Fruit fly (Drosophila melanogaster) whole organism, embryonic: ENCODE data around the gene Grip91.

Experiments
- Awh ChIP-seq: fragments of 200-800 bp; sonication (Bioruptor generic); IDR thresholded peaks from 2 replicates; pipeline ENCODE4, ENCODE4 v1.3.6; 2022; ENCODE audit warnings: missing biosample characterization, missing genetic modification characterization
- BtbVII ChIP-seq: fragments of 200-800 bp; sonication (Bioruptor generic); optimal IDR thresholded peaks from 3 replicates; lab custom pipeline; 2017; ENCODE audit warnings: missing biosample characterization, mild to moderate bottlenecking, missing genetic modification characterization
- CG10147 ChIP-seq: fragments of 200-800 bp; sonication (Bioruptor generic); optimal IDR thresholded peaks from 2 replicates; lab custom pipeline; 2019; ENCODE audit warnings: missing biosample characterization, mild to moderate bottlenecking, missing genetic modification characterization, moderate library complexity
- CG12391 ChIP-seq: fragments of 200-800 bp; sonication (Bioruptor generic); optimal IDR thresholded peaks from 3 replicates; lab custom pipeline; 2018; ENCODE audit warnings: missing biosample characterization, mild to moderate bottlenecking, missing genetic modification characterization, moderate library complexity
- CG14710 ChIP-seq: fragments of 200-800 bp; sonication (Bioruptor generic); optimal IDR thresholded peaks from 3 replicates; lab custom pipeline; 2019; ENCODE audit warnings: missing biosample characterization, mild to moderate bottlenecking, missing genetic modification characterization, moderate library complexity
- CG14860 ChIP-seq: fragments of 200-800 bp; sonication (Bioruptor generic); IDR thresholded peaks from 3 replicates; pipeline ENCODE4 v1.3.6; 2022; ENCODE audit warnings: missing biosample characterization, missing genetic modification characterization; ENCODE audit not compliant: partially characterized antibody
- CG17359 ChIP-seq: fragments of 200-800 bp; sonication (Bioruptor generic); optimal IDR thresholded peaks from 3 replicates; lab custom pipeline; 2018; ENCODE audit warnings: missing biosample characterization, mild to moderate bottlenecking, missing genetic modification characterization, moderate library complexity
- CG18619 ChIP-seq: fragments of 200-800 bp; sonication (Bioruptor generic); optimal IDR thresholded peaks from 3 replicates; lab custom pipeline; 2017; ENCODE audit warnings: missing biosample characterization, mild to moderate bottlenecking, missing genetic modification characterization
- CG2120 ChIP-seq: fragments of 200-800 bp; sonication (Bioruptor generic); optimal IDR thresholded peaks from 3 replicates; lab custom pipeline; 2016; ENCODE audit warnings: missing biosample characterization, missing genetic modification characterization
- CG2678 ChIP-seq: fragments of 200-800 bp; sonication (Bioruptor generic); optimal IDR thresholded peaks from 3 replicates; lab custom pipeline; 2019; ENCODE audit warnings: missing biosample characterization, mild to moderate bottlenecking, missing genetic modification characterization, moderate library complexity
- CG31441 ChIP-seq: fragments of 200-800 bp; sonication (Bioruptor generic); IDR thresholded peaks from 2 replicates; pipeline ENCODE4 v1.3.6; 2022; ENCODE audit warnings: missing biosample characterization, missing genetic modification characterization
- CG3163 ChIP-seq: fragments of 200-800 bp; sonication (Bioruptor generic); optimal IDR thresholded peaks from 3 replicates; lab custom pipeline; 2016; ENCODE audit warnings: missing biosample characterization, missing genetic modification characterization
- CG3281 ChIP-seq: fragments of 200-800 bp; sonication (Bioruptor generic); optimal IDR thresholded peaks from 3 replicates; lab custom pipeline; 2017; ENCODE audit warnings: missing biosample characterization, mild to moderate bottlenecking, missing genetic modification characterization
- CG34224 ChIP-seq: fragments of 200-800 bp; sonication (Bioruptor generic); IDR thresholded peaks from 3 replicates; pipeline ENCODE4 v1.3.6; 2022; ENCODE audit warnings: missing biosample characterization, missing genetic modification characterization; ENCODE audit not compliant: partially characterized antibody
- CG34376 ChIP-seq: fragments of 200-800 bp; sonication (Bioruptor generic); optimal IDR thresholded peaks from 2 replicates; lab custom pipeline; 2018; ENCODE audit warnings: missing biosample characterization, mild to moderate bottlenecking, missing genetic modification characterization
- CG42726 ChIP-seq: fragments of 200-800 bp; sonication (Bioruptor generic); IDR thresholded peaks from 2 replicates; pipeline ENCODE4 v1.3.6; 2022; ENCODE audit warnings: missing biosample characterization, missing genetic modification characterization; ENCODE audit not compliant: partially characterized antibody
- CG4424 ChIP-seq: fragments of 200-800 bp; sonication (Bioruptor generic); optimal IDR thresholded peaks from 3 replicates; lab custom pipeline; 2016; ENCODE audit warnings: missing biosample characterization, missing genetic modification characterization
- CG6854 ChIP-seq: fragments of 200-800 bp; sonication (Bioruptor generic); optimal IDR thresholded peaks from 3 replicates; lab custom pipeline; 2017; ENCODE audit warnings: missing biosample characterization, mild to moderate bottlenecking, missing genetic modification characterization
- CG8290 ChIP-seq, 3 experiments: fragments of 200-800 bp; sonication (Bioruptor generic); optimal IDR thresholded peaks; 2 replicates each; lab custom pipeline; 2016 to 2019; ENCODE audit warnings: missing biosample characterization in 3 of 3, missing genetic modification characterization in 3 of 3, mild to moderate bottlenecking in 2 of 3, moderate library complexity in 1 of 3
- CG9727 ChIP-seq: fragments of 200-800 bp; sonication (Bioruptor generic); optimal IDR thresholded peaks from 3 replicates; lab custom pipeline; 2017; ENCODE audit warnings: missing biosample characterization, mild to moderate bottlenecking, missing genetic modification characterization
- Dek ChIP-seq: fragments of 200-800 bp; sonication (Bioruptor generic); optimal IDR thresholded peaks from 3 replicates; lab custom pipeline; 2019; ENCODE audit warnings: missing biosample characterization, mild to moderate bottlenecking, missing genetic modification characterization, moderate library complexity
- Dip3 ChIP-seq: fragments of 200-800 bp; sonication (Bioruptor generic); optimal IDR thresholded peaks from 3 replicates; lab custom pipeline; 2016; ENCODE audit warnings: missing biosample characterization, missing genetic modification characterization
- E2f2 ChIP-seq: fragments of 200-800 bp; sonication (Bioruptor generic); IDR thresholded peaks from 2 replicates; pipeline ENCODE4 v1.3.6; 2022; ENCODE audit warnings: missing biosample characterization, missing genetic modification characterization
- Fer2 ChIP-seq: fragments of 200-800 bp; sonication (Bioruptor generic); optimal IDR thresholded peaks from 2 replicates; lab custom pipeline; 2018; ENCODE audit warnings: missing biosample characterization, mild to moderate bottlenecking, missing genetic modification characterization, moderate library complexity
- HLH3B ChIP-seq: fragments of 200-800 bp; sonication (Bioruptor generic); IDR thresholded peaks from 2 replicates; pipeline ENCODE4 v1.3.6; 2022; ENCODE audit warnings: missing biosample characterization, missing genetic modification characterization
- HmgD ChIP-seq: fragments of 200-800 bp; sonication (Bioruptor generic); optimal IDR thresholded peaks from 3 replicates; lab custom pipeline; 2016; ENCODE audit warnings: missing biosample characterization, missing genetic modification characterization
- Hmx ChIP-seq: fragments of 200-800 bp; sonication (Bioruptor generic); optimal IDR thresholded peaks from 2 replicates; lab custom pipeline; 2016; ENCODE audit warnings: missing biosample characterization, missing genetic modification characterization
- Jarid2 ChIP-seq: fragments of 200-800 bp; sonication (Bioruptor generic); optimal IDR thresholded peaks from 3 replicates; lab custom pipeline; 2017; ENCODE audit warnings: mild to moderate bottlenecking, missing biosample characterization, missing genetic modification reagents, missing genetic modification characterization
- Lim3 ChIP-seq: fragments of 200-800 bp; sonication (Bioruptor generic); IDR thresholded peaks from 2 replicates; pipeline ENCODE4 v1.3.6; 2022; ENCODE audit warnings: missing biosample characterization, missing genetic modification characterization
- Med ChIP-seq: fragments of 200-800 bp; sonication (Bioruptor generic); peaks from one replicate; lab custom pipeline; 2016; ENCODE audit warnings: missing biosample characterization, missing genetic modification characterization, mild to moderate bottlenecking, inconsistent platforms, moderate library complexity
- Myb ChIP-seq: fragments of 200-800 bp; sonication (Bioruptor generic); optimal IDR thresholded peaks from 2 replicates; lab custom pipeline; 2016; ENCODE audit warnings: missing biosample characterization, missing genetic modification characterization
- Sox100B ChIP-seq: fragments of 200-800 bp; sonication (Bioruptor generic); optimal IDR thresholded peaks from 3 replicates; lab custom pipeline; 2018; ENCODE audit warnings: missing biosample characterization, mild to moderate bottlenecking, missing genetic modification characterization
- cg ChIP-seq: fragments of 200-800 bp; sonication (Bioruptor generic); optimal IDR thresholded peaks from 3 replicates; lab custom pipeline; 2019; ENCODE audit warnings: missing biosample characterization, mild to moderate bottlenecking, missing genetic modification characterization, moderate library complexity
- dmrt11E ChIP-seq: fragments of 200-800 bp; sonication (Bioruptor generic); optimal IDR thresholded peaks from 3 replicates; lab custom pipeline; 2018; ENCODE audit warnings: missing biosample characterization, mild to moderate bottlenecking, missing genetic modification characterization, moderate library complexity
- dpn ChIP-seq, 2 experiments: fragments of 200-800 bp; sonication (Bioruptor generic); optimal IDR thresholded peaks; 3 replicates each; lab custom pipeline; 2016; ENCODE audit warnings: missing biosample characterization in 2 of 2, missing genetic modification characterization in 2 of 2
- eve ChIP-seq, 2 experiments: fragments of >200 bp; optimal IDR thresholded peaks; 2 replicates each; lab custom pipeline; 2017; ENCODE audit warnings: missing biosample characterization in 2 of 2, missing genetic modification characterization in 2 of 2
- grau ChIP-seq: fragments of 200-800 bp; optimal IDR thresholded peaks from 3 replicates; lab custom pipeline; 2019; ENCODE audit warnings: missing biosample characterization, mild to moderate bottlenecking, missing genetic modification characterization, moderate library complexity
- ind ChIP-seq: fragments of 200-800 bp; sonication (Bioruptor generic); optimal IDR thresholded peaks from 3 replicates; lab custom pipeline; 2016; ENCODE audit warnings: missing biosample characterization, missing genetic modification characterization
- ken ChIP-seq: fragments of 200-800 bp; sonication (Bioruptor generic); IDR thresholded peaks from 3 replicates; pipeline ENCODE4 v1.3.6; 2022; ENCODE audit warnings: missing biosample characterization, missing genetic modification characterization
- knrl ChIP-seq: fragments of 200-800 bp; sonication (Bioruptor generic); IDR thresholded peaks from 3 replicates; pipeline ENCODE4 v1.3.6; 2022; ENCODE audit warnings: missing biosample characterization, missing genetic modification characterization; ENCODE audit not compliant: partially characterized antibody
- lbe ChIP-seq: fragments of 200-800 bp; sonication (Bioruptor generic); optimal IDR thresholded peaks from 2 replicates; lab custom pipeline; 2016; ENCODE audit warnings: missing biosample characterization, mild to moderate bottlenecking, missing genetic modification characterization
- nau ChIP-seq: fragments of 200-800 bp; sonication (Bioruptor generic); optimal IDR thresholded peaks from 3 replicates; lab custom pipeline; 2017; ENCODE audit warnings: missing biosample characterization, mild to moderate bottlenecking, missing genetic modification characterization, missing genetic modification reagents
- pfk ChIP-seq: fragments of 200-800 bp; sonication (Bioruptor generic); optimal IDR thresholded peaks from 2 replicates; lab custom pipeline; 2018; ENCODE audit warnings: missing biosample characterization, mild to moderate bottlenecking, missing genetic modification characterization, moderate library complexity
- pzg ChIP-seq: fragments of 200-800 bp; sonication (Bioruptor generic); optimal IDR thresholded peaks from 3 replicates; lab custom pipeline; 2018; ENCODE audit warnings: missing biosample characterization, mild to moderate bottlenecking, missing genetic modification characterization, moderate library complexity
- repo ChIP-seq: fragments of 200-800 bp; sonication (Bioruptor generic); optimal IDR thresholded peaks from 2 replicates; lab custom pipeline; 2016; ENCODE audit warnings: missing biosample characterization, missing genetic modification characterization
- sima ChIP-seq: fragments of 200-800 bp; sonication (Bioruptor generic); optimal IDR thresholded peaks from 2 replicates; lab custom pipeline; 2016; ENCODE audit warnings: missing biosample characterization, missing genetic modification characterization
- stwl ChIP-seq: fragments of 200-800 bp; sonication (Bioruptor generic); optimal IDR thresholded peaks from 3 replicates; lab custom pipeline; 2018; ENCODE audit warnings: missing biosample characterization, mild to moderate bottlenecking, missing genetic modification characterization, moderate library complexity
- sug ChIP-seq: fragments of 200-800 bp; optimal IDR thresholded peaks from 2 replicates; lab custom pipeline; 2019; ENCODE audit warnings: missing biosample characterization, mild to moderate bottlenecking, missing genetic modification characterization, moderate library complexity
- z ChIP-seq: fragments of 200-800 bp; sonication (Bioruptor generic); IDR thresholded peaks from 3 replicates; pipeline ENCODE4 v1.3.6; 2022; ENCODE audit warnings: missing biosample characterization, missing genetic modification characterization

Grip91 gene

DNA sequence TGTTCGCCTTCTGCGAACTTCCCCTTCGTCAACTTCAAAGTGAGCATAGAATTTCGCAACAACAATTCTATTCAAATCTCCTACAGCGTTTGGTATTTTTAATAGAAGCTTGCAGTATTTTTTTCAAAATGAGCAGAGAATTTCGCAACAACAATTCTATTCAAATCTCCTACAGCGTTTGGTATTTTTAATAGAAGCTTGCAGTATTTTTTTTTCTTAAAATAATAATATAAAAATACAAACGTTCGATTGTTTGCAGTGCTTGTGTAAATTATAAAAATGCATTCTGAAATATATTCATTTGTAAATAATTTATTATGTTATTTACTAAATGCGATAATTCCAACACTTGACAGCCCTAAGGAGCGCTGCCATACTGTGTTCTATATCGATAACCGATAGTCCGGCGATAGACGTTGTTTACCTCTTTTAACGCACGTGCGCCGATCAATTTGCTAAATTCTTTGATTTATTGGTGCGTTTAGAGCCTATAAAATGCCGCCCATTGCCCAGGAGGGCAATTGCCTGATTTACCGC lies 12.4 kb upstream of the Grip91 start, which contains the start of the genes CG32625 and Rtc1 (continued):
- TF ChIP-seq z (no peak), CG17359 (peak; percentile 51), eve (GFP tag; optimal IDR thresholded peaks at IDR 0.05; lab: Kevin White, UChicago) (no peak), ind (GFP tag; lab: Kevin White, UChicago) (peak; percentile 31), CG42726 (GFP tag; lab: Robert Waterston, UW) (no peak), dmrt11E (peak; percentile 35), pzg (GFP tag; lab: Kevin White, UChicago) (peak; percentile 53), CG2120 (GFP tag; lab: Kevin White, UChicago) (peak; percentile 42), sima (GFP tag; lab: Kevin White, UChicago) (no peak), repo (no peak), E2f2 (GFP tag; lab: Robert Waterston, UW) (peak; percentile 61), Dip3 (GFP tag; lab: Kevin White, UChicago) (peak; percentile 21), CG2678 (tag; lab: Kevin White, UChicago) (peak; percentile 62), grau (tag; lab: Kevin White, UChicago) (peak; percentile 61), lbe (peak; percentile 37), CG4424 (peak; percentile 47), Lim3 (GFP tag; lab: Robert Waterston, UW) (no peak), ken (GFP tag; lab: Robert Waterston, UW) (peak; percentile 62; the same call in 1 of the 3 replicates), CG12391 (tag; lab: Kevin White, UChicago) (peak; percentile 75), CG14860 (GFP tag; lab: Robert Waterston, UW) (peak; percentile 42; the same call in 2 of the 3 replicates), HLH3B (GFP tag; lab: Robert Waterston, UW) (peak; percentile 27; the same call in 1 of the 2 replicates), Hmx (GFP tag; lab: Kevin White, UChicago) (no peak), CG34224 (GFP tag; lab: Robert Waterston, UW) (peak; percentile 63; the same call in 2 of the 3 replicates), CG31441 (GFP tag; lab: Robert Waterston, UW) (peak; percentile 39; the same call in 1 of the 2 replicates), CG6854 (GFP tag; lab: Kevin White, UChicago) (no peak), knrl (GFP tag; lab: Robert Waterston, UW) (peak; percentile 32; the same call in 2 of the 3 replicates), Dek (peak; percentile 25), Fer2 (tag; lab: Kevin White, UChicago) (peak; percentile 28)

DNA sequence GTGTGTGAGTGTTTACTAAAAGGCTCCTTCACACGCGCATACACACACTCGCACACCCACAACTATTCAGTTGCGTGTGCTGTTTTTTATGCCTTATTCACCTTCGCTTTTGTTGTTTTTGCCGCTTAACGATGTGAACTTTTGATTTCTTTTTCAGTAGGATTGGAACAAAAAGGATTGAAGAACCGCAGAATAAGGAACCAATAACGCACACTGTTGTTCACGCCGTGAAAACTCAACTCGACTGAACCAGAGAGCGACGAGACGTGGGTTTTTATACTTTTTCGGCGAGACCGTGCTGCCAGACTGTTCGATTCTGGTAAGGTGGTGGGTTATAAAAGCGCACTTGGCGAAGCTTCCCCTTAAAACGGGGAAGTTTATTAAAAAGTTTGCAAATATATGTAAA lies 10.7 kb upstream of the Grip91 start, which contains the start of gene Pdcd4:
TSS of gene Pdcd4 (minus strand) at position 255 of the 406 bp plus-strand sequence.
- TF ChIP-seq CG18619 (no peak), CG9727 (GFP tag; lab: Kevin White, UChicago) (peak; percentile 1), Jarid2 (GFP tag; lab: Kevin White, UChicago) (peak; percentile 95), nau (GFP tag; lab: Kevin White, UChicago) (peak; percentile 2), Awh (0 out of 2 replicates have a peak, but pooled peaks have one; percentile 24), CG3281 (GFP tag; lab: Kevin White, UChicago) (no peak), HmgD (peak; percentile 3), sug (tag; lab: Kevin White, UChicago) (peak; percentile 25), BtbVII (GFP tag; lab: Kevin White, UChicago) (peak; percentile 16), stwl (peak; percentile 35), pfk (GFP tag; lab: Kevin White, UChicago) (peak; percentile 4), CG34376 (GFP tag; lab: Kevin White, UChicago) (peak; percentile 75), CG8290 (GFP tag; optimal IDR thresholded peaks at IDR 0.05; lab: Kevin White, UChicago) (no peak), CG8290 (tag; optimal IDR thresholded peaks at IDR 0.05; lab: Kevin White, UChicago) (peak in 1 of 2 experiments; percentile 70), Med (peak; percentile 86), cg (GFP tag; lab: Kevin White, UChicago) (peak; percentile 47), CG14710 (peak; percentile 66), Dek (peak; percentile 33), Myb (GFP tag; lab: Kevin White, UChicago) (no peak), dpn (GFP tag; optimal IDR thresholded peaks at IDR 0.05; lab: Kevin White, UChicago) (peak in 1 of 2 experiments; percentile 7), CG3163 (GFP tag; lab: Kevin White, UChicago) (peak; percentile 11), Sox100B (GFP tag; lab: Kevin White, UChicago) (no peak), CG10147 (GFP tag; lab: Kevin White, UChicago) (no peak)
